Fruit fly (Drosophila melanogaster) whole organism, embryonic: Measurements from ENCODE around the gene CG34138.
A peak's percentile ranks its signal among the peaks of the same experiment; 100 is the strongest.

Experiments
- Bgb ChIP-seq: fragments of 200-800 bp; sonication (Bioruptor generic); IDR thresholded peaks from 2 replicates; pipeline ENCODE4 v1.3.6; 2022; ENCODE audit warnings: missing biosample characterization, missing genetic modification characterization; ENCODE audit not compliant: partially characterized antibody
- Blimp-1 ChIP-seq: fragments of 200-800 bp; sonication (Bioruptor generic); optimal IDR thresholded peaks from 3 replicates; lab custom pipeline; 2018; ENCODE audit warnings: missing biosample characterization, missing genetic modification characterization, mild to moderate bottlenecking, moderate library complexity, missing genetic modification reagents
- CG11085 ChIP-seq: fragments of 200-800 bp; sonication (Bioruptor generic); IDR thresholded peaks from 2 replicates; pipeline ENCODE4 v1.3.6; 2022; ENCODE audit warnings: missing biosample characterization, missing genetic modification characterization
- CG13296 ChIP-seq: fragments of 200-800 bp; sonication (Bioruptor generic); optimal IDR thresholded peaks from 3 replicates; lab custom pipeline; 2018; ENCODE audit warnings: missing biosample characterization, mild to moderate bottlenecking, missing genetic modification characterization
- CG16779 ChIP-seq: fragments of 200-800 bp; sonication (Bioruptor generic); IDR thresholded peaks from 2 replicates; pipeline ENCODE4 v1.3.6; 2022; ENCODE audit warnings: missing biosample characterization, missing genetic modification characterization
- CG1792 ChIP-seq: fragments of 200-800 bp; sonication (Bioruptor generic); optimal IDR thresholded peaks from 2 replicates; lab custom pipeline; 2016; ENCODE audit warnings: missing biosample characterization, missing genetic modification characterization
- CG18476 ChIP-seq: fragments of 200-800 bp; sonication (Bioruptor generic); optimal IDR thresholded peaks from 2 replicates; lab custom pipeline; 2016; ENCODE audit warnings: missing biosample characterization, mild to moderate bottlenecking, missing genetic modification characterization
- CG18599 ChIP-seq: fragments of 200-800 bp; sonication (Bioruptor generic); optimal IDR thresholded peaks from 3 replicates; lab custom pipeline; 2017; ENCODE audit warnings: missing biosample characterization, missing genetic modification characterization, mild to moderate bottlenecking, moderate library complexity, missing genetic modification reagents
- CG2199 ChIP-seq: fragments of 200-800 bp; sonication (Bioruptor generic); IDR thresholded peaks from 3 replicates; pipeline ENCODE4 v1.3.6; 2022; ENCODE audit warnings: missing biosample characterization, missing genetic modification characterization
- CG2678 ChIP-seq: fragments of 200-800 bp; sonication (Bioruptor generic); optimal IDR thresholded peaks from 3 replicates; lab custom pipeline; 2019; ENCODE audit warnings: missing biosample characterization, mild to moderate bottlenecking, missing genetic modification characterization, moderate library complexity
- CG31365 ChIP-seq: fragments of 200-800 bp; sonication (Bioruptor generic); optimal IDR thresholded peaks from 2 replicates; lab custom pipeline; 2018; ENCODE audit warnings: missing biosample characterization, mild to moderate bottlenecking, missing genetic modification characterization
- CG5180 ChIP-seq: fragments of 200-800 bp; sonication (Bioruptor generic); optimal IDR thresholded peaks from 3 replicates; lab custom pipeline; 2017; ENCODE audit warnings: missing biosample characterization, missing genetic modification characterization, mild to moderate bottlenecking, moderate library complexity, missing genetic modification reagents
- CG6254 ChIP-seq: fragments of 200-800 bp; sonication (Bioruptor generic); optimal IDR thresholded peaks from 3 replicates; lab custom pipeline; 2017; ENCODE audit warnings: mild to moderate bottlenecking, missing biosample characterization, missing genetic modification reagents, missing genetic modification characterization
- CG7839 ChIP-seq: fragments of 200-800 bp; sonication (Bioruptor generic); optimal IDR thresholded peaks from 3 replicates; lab custom pipeline; 2018; ENCODE audit warnings: missing biosample characterization, mild to moderate bottlenecking, missing genetic modification characterization, moderate library complexity
- CG7987 ChIP-seq: fragments of 200-800 bp; sonication (Bioruptor generic); optimal IDR thresholded peaks from 2 replicates; lab custom pipeline; 2018; ENCODE audit warnings: missing biosample characterization, mild to moderate bottlenecking, missing genetic modification characterization, moderate library complexity
- CG8359 ChIP-seq: fragments of 200-800 bp; sonication (Bioruptor generic); optimal IDR thresholded peaks from 2 replicates; lab custom pipeline; 2017; ENCODE audit warnings: missing biosample characterization, mild to moderate bottlenecking, missing genetic modification characterization, borderline replicate concordance
- CG8924 ChIP-seq: fragments of 200-800 bp; optimal IDR thresholded peaks from 3 replicates; lab custom pipeline; 2019; ENCODE audit warnings: missing biosample characterization, mild to moderate bottlenecking, missing genetic modification characterization, moderate library complexity
- Doc2 ChIP-seq: fragments of 200-800 bp; sonication (Bioruptor generic); IDR thresholded peaks from 2 replicates; pipeline ENCODE4 v1.3.6; 2022; ENCODE audit warnings: missing biosample characterization, missing genetic modification characterization
- Ets97D ChIP-seq: fragments of 200-800 bp; sonication (Bioruptor generic); optimal IDR thresholded peaks from 3 replicates; lab custom pipeline; 2016; ENCODE audit warnings: missing biosample characterization, missing genetic modification characterization
- Hr78 ChIP-seq, 2 experiments: fragments of 200-800 bp in 1 of 2; fragments of >200 bp in 1 of 2; sonication (Bioruptor generic) in 1 of 2; optimal IDR thresholded peaks; 2 replicates each; lab custom pipeline; 2017 to 2019; ENCODE audit warnings: missing biosample characterization in 2 of 2, missing genetic modification characterization in 2 of 2, mild to moderate bottlenecking in 1 of 2, moderate library complexity in 1 of 2
- Mes4 ChIP-seq: fragments of 200-800 bp; sonication (Bioruptor generic); optimal IDR thresholded peaks from 2 replicates; lab custom pipeline; 2016; ENCODE audit warnings: missing biosample characterization, missing genetic modification characterization
- Nf-YA ChIP-seq: fragments of 200-800 bp; sonication (Bioruptor generic); IDR thresholded peaks from 2 replicates; pipeline ENCODE4 v1.3.6; 2022; ENCODE audit warnings: missing biosample characterization, missing genetic modification characterization
- Nf-YB ChIP-seq: fragments of 200-800 bp; sonication (Bioruptor generic); optimal IDR thresholded peaks from 3 replicates; lab custom pipeline; 2019; ENCODE audit warnings: missing biosample characterization, mild to moderate bottlenecking, missing genetic modification characterization, moderate library complexity
- Optix ChIP-seq: fragments of 200-800 bp; sonication (Bioruptor generic); IDR thresholded peaks from 3 replicates; pipeline ENCODE4 v1.3.6; 2022; ENCODE audit warnings: missing biosample characterization, missing genetic modification characterization
- Ptx1 ChIP-seq: fragments of 200-800 bp; sonication (Bioruptor generic); IDR thresholded peaks from 2 replicates; pipeline ENCODE4 v1.3.6; 2022; ENCODE audit warnings: missing biosample characterization, missing genetic modification characterization
- Sox100B ChIP-seq: fragments of 200-800 bp; sonication (Bioruptor generic); optimal IDR thresholded peaks from 3 replicates; lab custom pipeline; 2018; ENCODE audit warnings: missing biosample characterization, mild to moderate bottlenecking, missing genetic modification characterization
- Sry-δ ChIP-seq: fragments of 200-800 bp; sonication (Bioruptor generic); optimal IDR thresholded peaks from 2 replicates; lab custom pipeline; 2016; ENCODE audit warnings: missing biosample characterization, missing genetic modification characterization
- Xbp1 ChIP-seq: fragments of 200-800 bp; sonication (Bioruptor generic); optimal IDR thresholded peaks from 3 replicates; lab custom pipeline; 2016; ENCODE audit warnings: missing biosample characterization, mild to moderate bottlenecking, missing genetic modification characterization
- ap ChIP-seq: fragments of 200-800 bp; sonication (Bioruptor generic); IDR thresholded peaks from 2 replicates; pipeline ENCODE4 v1.3.6; 2022; ENCODE audit warnings: missing biosample characterization, missing genetic modification characterization
- cwo ChIP-seq: fragments of 200-800 bp; sonication (Bioruptor generic); optimal IDR thresholded peaks from 3 replicates; lab custom pipeline; 2017; ENCODE audit warnings: missing biosample characterization, missing genetic modification characterization, mild to moderate bottlenecking, moderate library complexity, missing genetic modification reagents
- emc ChIP-seq: fragments of 200-800 bp; sonication (Bioruptor generic); optimal IDR thresholded peaks from 2 replicates; lab custom pipeline; 2016; ENCODE audit warnings: missing biosample characterization, missing genetic modification characterization
- eve ChIP-seq, 2 experiments: fragments of >200 bp; optimal IDR thresholded peaks; 2 replicates each; lab custom pipeline; 2017; ENCODE audit warnings: missing biosample characterization in 2 of 2, missing genetic modification characterization in 2 of 2
- fd3F ChIP-seq: fragments of 200-800 bp; sonication (Bioruptor generic); optimal IDR thresholded peaks from 2 replicates; lab custom pipeline; 2018; ENCODE audit warnings: missing biosample characterization, mild to moderate bottlenecking, missing genetic modification characterization, moderate library complexity
- gem ChIP-seq: fragments of 200-800 bp; sonication (Bioruptor generic); optimal IDR thresholded peaks from 2 replicates; lab custom pipeline; 2019; ENCODE audit warnings: missing biosample characterization, mild to moderate bottlenecking, missing genetic modification characterization, moderate library complexity
- hkb ChIP-seq, 2 experiments: fragments of 200-800 bp in 1 of 2; fragments of >200 bp in 1 of 2; sonication (Bioruptor generic) in 1 of 2; IDR thresholded peaks in 1 of 2; optimal IDR thresholded peaks in 1 of 2; 2 replicates each; pipeline versions ENCODE4 v1.3.6 to Lab custom; 2017 to 2022; ENCODE audit warnings: missing biosample characterization in 1 of 2, missing genetic modification characterization in 1 of 2
- jing ChIP-seq: fragments of 200-800 bp; sonication (Bioruptor generic); optimal IDR thresholded peaks from 2 replicates; lab custom pipeline; 2018; ENCODE audit warnings: missing biosample characterization, mild to moderate bottlenecking, missing genetic modification characterization
- ken ChIP-seq: fragments of 200-800 bp; sonication (Bioruptor generic); IDR thresholded peaks from 3 replicates; pipeline ENCODE4 v1.3.6; 2022; ENCODE audit warnings: missing biosample characterization, missing genetic modification characterization
- lab ChIP-seq: fragments of 200-800 bp; sonication (Bioruptor generic); optimal IDR thresholded peaks from 3 replicates; lab custom pipeline; 2017; ENCODE audit warnings: missing biosample characterization, missing genetic modification characterization, mild to moderate bottlenecking, moderate library complexity, missing genetic modification reagents
- odd ChIP-seq: fragments of 200-800 bp; sonication (Bioruptor generic); optimal IDR thresholded peaks from 2 replicates; lab custom pipeline; 2017; ENCODE audit warnings: missing biosample characterization, mild to moderate bottlenecking, missing genetic modification characterization
- org-1 ChIP-seq: fragments of 200-800 bp; sonication (Bioruptor generic); optimal IDR thresholded peaks from 2 replicates; lab custom pipeline; 2017; ENCODE audit warnings: missing biosample characterization, missing genetic modification characterization
- pita ChIP-seq: fragments of 200-800 bp; sonication (Bioruptor generic); optimal IDR thresholded peaks from 2 replicates; lab custom pipeline; 2017; ENCODE audit warnings: missing biosample characterization, mild to moderate bottlenecking, missing genetic modification characterization
- repo ChIP-seq: fragments of 200-800 bp; sonication (Bioruptor generic); optimal IDR thresholded peaks from 2 replicates; lab custom pipeline; 2016; ENCODE audit warnings: missing biosample characterization, missing genetic modification characterization
- run ChIP-seq: fragments of 200-800 bp; sonication (Bioruptor generic); optimal IDR thresholded peaks from 3 replicates; lab custom pipeline; 2018; ENCODE audit warnings: missing biosample characterization, mild to moderate bottlenecking, missing genetic modification characterization
- sens ChIP-seq: fragments of 200-800 bp; sonication (Bioruptor generic); peaks from one replicate; lab custom pipeline; 2016; ENCODE audit warnings: missing biosample characterization, missing genetic modification characterization
- sqz ChIP-seq: fragments of 200-800 bp; sonication (Bioruptor generic); optimal IDR thresholded peaks from 3 replicates; lab custom pipeline; 2018; ENCODE audit warnings: missing biosample characterization, mild to moderate bottlenecking, missing genetic modification characterization
- sug ChIP-seq: fragments of 200-800 bp; optimal IDR thresholded peaks from 2 replicates; lab custom pipeline; 2019; ENCODE audit warnings: missing biosample characterization, mild to moderate bottlenecking, missing genetic modification characterization, moderate library complexity
- toy ChIP-seq: fragments of 200-800 bp; sonication (Bioruptor generic); IDR thresholded peaks from 2 replicates; pipeline ENCODE4 v1.3.6; 2022; ENCODE audit warnings: missing biosample characterization, missing genetic modification characterization
- trem ChIP-seq: fragments of 200-800 bp; optimal IDR thresholded peaks from 3 replicates; lab custom pipeline; 2019; ENCODE audit warnings: missing biosample characterization, mild to moderate bottlenecking, missing genetic modification characterization, moderate library complexity
- tx ChIP-seq: fragments of 200-800 bp; sonication (Bioruptor generic); optimal IDR thresholded peaks from 2 replicates; lab custom pipeline; 2016; ENCODE audit warnings: missing biosample characterization, missing genetic modification characterization
- z ChIP-seq: fragments of 200-800 bp; sonication (Bioruptor generic); IDR thresholded peaks from 3 replicates; pipeline ENCODE4 v1.3.6; 2022; ENCODE audit warnings: missing biosample characterization, missing genetic modification characterization

Gene CG34138

DNA sequence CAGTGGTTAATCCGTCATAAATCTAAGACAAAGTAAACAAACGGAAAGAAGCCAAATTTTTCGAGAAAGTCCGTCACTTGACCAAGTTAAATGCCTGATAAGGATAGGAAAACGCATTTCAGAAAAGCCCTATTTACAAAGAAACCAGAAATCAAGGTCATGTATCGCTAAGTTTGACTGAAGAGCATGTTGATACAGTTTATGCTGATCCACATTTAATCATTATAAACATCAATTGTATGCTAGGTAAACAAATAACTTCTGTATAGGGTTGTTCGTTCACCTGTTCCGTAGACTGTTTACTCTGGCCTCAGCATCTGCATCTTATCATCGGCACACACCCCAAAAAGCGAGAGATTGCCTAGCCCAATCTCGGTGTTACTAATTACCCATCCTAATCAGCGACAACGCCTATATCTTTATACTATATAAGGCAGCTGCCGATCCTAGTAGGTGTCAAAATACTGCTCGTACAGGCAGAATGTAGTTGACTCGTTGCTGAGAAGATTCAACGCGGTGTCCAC, 21.8 kb upstream of the CG34138 start, which contains the start of gene CG16727 (continued):
- TF ChIP-seq hkb (optimal IDR thresholded peaks at IDR 0.05; lab: Kevin White, UChicago), result no peak
- TF ChIP-seq hkb (GFP tag; IDR thresholded peaks at IDR 0.05; lab: Robert Waterston, UW), result 0 out of 2 replicates have a peak, but pooled peaks have one; percentile 32
- no peak for TF ChIP-seq CG2199 (GFP tag; lab: Robert Waterston, UW)
- TF ChIP-seq gem (tag; lab: Kevin White, UChicago), result peak; percentile 28
- TF ChIP-seq Ets97D (GFP tag; lab: Kevin White, UChicago), result no peak
- TF ChIP-seq CG8924 (tag; lab: Kevin White, UChicago), result no peak
- no peak for TF ChIP-seq sqz (GFP tag; lab: Kevin White, UChicago)
- TF ChIP-seq CG18599 (GFP tag; lab: Kevin White, UChicago), result peak; percentile 52
- peak; percentile 28 for TF ChIP-seq CG7987 (GFP tag; lab: Kevin White, UChicago)
- TF ChIP-seq toy (GFP tag; lab: Robert Waterston, UW), result no peak
- no peak for TF ChIP-seq Nf-YB (GFP tag; lab: Kevin White, UChicago)
- no peak for TF ChIP-seq CG6254 (GFP tag; lab: Kevin White, UChicago)
- no peak for TF ChIP-seq CG8359 (GFP tag; lab: Kevin White, UChicago)
- TF ChIP-seq CG2678 (tag; lab: Kevin White, UChicago), result peak; percentile 65
- TF ChIP-seq tx, result no peak
- TF ChIP-seq eve (GFP tag; optimal IDR thresholded peaks at IDR 0.05; lab: Kevin White, UChicago), result no peak
- TF ChIP-seq repo, result no peak
- TF ChIP-seq Optix (GFP tag; lab: Robert Waterston, UW), result no peak
- no peak for TF ChIP-seq emc (GFP tag; lab: Kevin White, UChicago)
- no peak for TF ChIP-seq CG18476
- peak; percentile 65 for TF ChIP-seq CG13296 (GFP tag; lab: Kevin White, UChicago)
- no peak for TF ChIP-seq ap (GFP tag; lab: Robert Waterston, UW)
- TF ChIP-seq Sry-δ (GFP tag; lab: Kevin White, UChicago), result no peak
- no peak for TF ChIP-seq z (GFP tag; lab: Robert Waterston, UW)
- TF ChIP-seq odd, result peak; percentile 35
- peak; percentile 39 for TF ChIP-seq Sox100B (GFP tag; lab: Kevin White, UChicago)
- no peak for TF ChIP-seq CG1792 (GFP tag; lab: Kevin White, UChicago)
- no peak for TF ChIP-seq Nf-YA
- TF ChIP-seq fd3F (GFP tag; lab: Kevin White, UChicago), result no peak
- peak; percentile 15 for TF ChIP-seq cwo (GFP tag; lab: Kevin White, UChicago)
- TF ChIP-seq CG11085 (GFP tag; lab: Robert Waterston, UW), result no peak
- peak; percentile 33 for TF ChIP-seq CG5180
- TF ChIP-seq sens, result peak; percentile 78
- TF ChIP-seq Doc2 (GFP tag; lab: Robert Waterston, UW), result no peak
- TF ChIP-seq Bgb (GFP tag; lab: Robert Waterston, UW), result no peak
- TF ChIP-seq CG16779 (GFP tag; lab: Robert Waterston, UW), result no peak
- TF ChIP-seq sug (tag; lab: Kevin White, UChicago), result no peak
- TF ChIP-seq lab (GFP tag; lab: Kevin White, UChicago), result peak; percentile 68
- no peak for TF ChIP-seq trem (tag; lab: Kevin White, UChicago)
- TF ChIP-seq org-1 (GFP tag; lab: Kevin White, UChicago), result peak; percentile 11
- no peak for TF ChIP-seq Xbp1 (GFP tag; lab: Kevin White, UChicago)
- no peak for TF ChIP-seq Mes4 (GFP tag; lab: Kevin White, UChicago)
- TF ChIP-seq Hr78 (GFP tag; optimal IDR thresholded peaks at IDR 0.05; lab: Kevin White, UChicago), result no peak
- TF ChIP-seq CG7839 (tag; lab: Kevin White, UChicago), result no peak
- no peak for TF ChIP-seq pita
- peak; percentile 15 for TF ChIP-seq CG31365 (tag; lab: Kevin White, UChicago)
- TF ChIP-seq run (tag; lab: Kevin White, UChicago), result peak; percentile 16
- no peak for TF ChIP-seq jing (GFP tag; lab: Kevin White, UChicago)
- no peak for TF ChIP-seq ken (GFP tag; lab: Robert Waterston, UW)
- no peak for TF ChIP-seq Ptx1
- TF ChIP-seq Blimp-1, result peak; percentile 21
